Worm (Caenorhabditis elegans): ENCODE results near the gene M04G7.1.

ce11 chrIV:425995-426394, 29.6 kb upstream of the M04G7.1 start, which contains the start of gene garr-1:
- TF ChIP-seq nhr-11 (tag; optimal IDR thresholded peaks at IDR 0.05) (no peak), fkh-10 (GFP tag; optimal IDR thresholded peaks at IDR 0.05) (no peak), ceh-34 (tag; optimal IDR thresholded peaks at IDR 0.05) (no peak)

Measured in whole organism, late embryonic.